Fruit fly (Drosophila melanogaster): ENCODE measurements around the gene gzl.

dm6 chr3R:6405674-6406565 lies 23.2 kb downstream of the gzl start, which contains the start of gene Dmtn:
- TF ChIP-seq pan (optimal IDR thresholded peaks at IDR 0.05), result no peak
- TF ChIP-seq psq (optimal IDR thresholded peaks at IDR 0.05), result no peak
